Worm (Caenorhabditis elegans) whole organism, late embryonic: ENCODE data around the gene cpt-1.

ENCODE experiments used
- C08G9.2 ChIP-seq: sonication (generic microtip); optimal IDR thresholded peaks from 2 replicates; lab custom pipeline; 2016; ENCODE audit warnings: mild to moderate bottlenecking, missing genetic modification characterization, moderate library complexity, missing compliant biosample characterization
- K02D7.2 ChIP-seq: sonication (generic microtip); optimal IDR thresholded peaks from 2 replicates; lab custom pipeline; 2017; ENCODE audit warnings: mild to moderate bottlenecking, missing genetic modification characterization, missing compliant biosample characterization
- K09A11.1 ChIP-seq: sonication (generic microtip); optimal IDR thresholded peaks from 2 replicates; lab custom pipeline; 2017; ENCODE audit warnings: antibody characterized with exemption, mild to moderate bottlenecking, missing genetic modification characterization, missing compliant biosample characterization; ENCODE audit not compliant: insufficient read depth
- ahr-1 ChIP-seq: sonication (generic microtip); optimal IDR thresholded peaks from 2 replicates; lab custom pipeline; 2016; ENCODE audit warnings: missing genetic modification characterization, missing compliant biosample characterization
- ama-1 ChIP-seq: fragments of 150-350 bp; optimal IDR thresholded peaks from 2 replicates; lab custom pipeline; 2014
- ceh-18 ChIP-seq: sonication (generic microtip); optimal IDR thresholded peaks from 2 replicates; lab custom pipeline; 2016; ENCODE audit warnings: missing genetic modification characterization, missing compliant biosample characterization
- ceh-19 ChIP-seq: fragments of 200-800 bp; sonication (Bioruptor generic); optimal IDR thresholded peaks from 2 replicates; lab custom pipeline; 2018; ENCODE audit warnings: mild to moderate bottlenecking, missing genetic modification characterization, missing compliant biosample characterization
- ceh-24 ChIP-seq: sonication (generic microtip); optimal IDR thresholded peaks from 2 replicates; lab custom pipeline; 2016; ENCODE audit warnings: mild to moderate bottlenecking, missing genetic modification characterization, missing compliant biosample characterization
- ceh-31 ChIP-seq: sonication (generic microtip); optimal IDR thresholded peaks from 2 replicates; lab custom pipeline; 2016; ENCODE audit warnings: missing genetic modification characterization, missing compliant biosample characterization
- ceh-45 ChIP-seq: fragments of 200-800 bp; sonication (Bioruptor generic); IDR thresholded peaks from 2 replicates; pipeline ENCODE4 v1.3.6; 2022; ENCODE audit warnings: missing genetic modification reagents, missing genetic modification characterization, missing compliant biosample characterization
- ceh-48 ChIP-seq: sonication (generic microtip); optimal IDR thresholded peaks from 2 replicates; lab custom pipeline; 2016; ENCODE audit warnings: missing genetic modification characterization, inconsistent platforms, missing compliant biosample characterization
- che-1 ChIP-seq: sonication (generic microtip); optimal IDR thresholded peaks from 2 replicates; lab custom pipeline; 2016; ENCODE audit warnings: mild to moderate bottlenecking, missing genetic modification characterization, missing compliant biosample characterization
- dve-1 ChIP-seq: sonication (generic microtip); optimal IDR thresholded peaks from 2 replicates; lab custom pipeline; 2017; ENCODE audit warnings: antibody characterized with exemption, mild to moderate bottlenecking, missing genetic modification characterization, missing compliant biosample characterization
- elt-2 ChIP-seq: sonication (generic microtip); optimal IDR thresholded peaks from 2 replicates; lab custom pipeline; 2016; ENCODE audit warnings: missing genetic modification reagents, missing genetic modification characterization, missing compliant biosample characterization
- ets-4 ChIP-seq: sonication (generic microtip); optimal IDR thresholded peaks from 2 replicates; lab custom pipeline; 2016; ENCODE audit warnings: missing genetic modification characterization, missing compliant biosample characterization
- eyg-1 ChIP-seq: sonication (generic microtip); optimal IDR thresholded peaks from 2 replicates; lab custom pipeline; 2016; ENCODE audit warnings: missing genotype, missing genetic modification characterization, missing compliant biosample characterization
- hlh-30 ChIP-seq: sonication (generic microtip); optimal IDR thresholded peaks from 2 replicates; lab custom pipeline; 2017; ENCODE audit warnings: antibody characterized with exemption, missing genetic modification characterization, missing compliant biosample characterization; ENCODE audit not compliant: insufficient read depth
- hlh-6 ChIP-seq: sonication (generic microtip); optimal IDR thresholded peaks from 2 replicates; lab custom pipeline; 2016; ENCODE audit warnings: missing genotype, missing genetic modification characterization, missing compliant biosample characterization
- lin-11 ChIP-seq: fragments of 200-800 bp; sonication (Bioruptor generic); optimal IDR thresholded peaks from 2 replicates; lab custom pipeline; 2018; ENCODE audit warnings: mild to moderate bottlenecking, missing genetic modification characterization, missing compliant biosample characterization
- madf-2 ChIP-seq: sonication (generic microtip); optimal IDR thresholded peaks from 2 replicates; lab custom pipeline; 2017; ENCODE audit warnings: missing genetic modification characterization, missing compliant biosample characterization
- nhr-11 ChIP-seq: fragments of 150-350 bp; optimal IDR thresholded peaks from 2 replicates; lab custom pipeline; 2014; ENCODE audit warnings: missing biosample characterization, missing genetic modification characterization
- nhr-232 ChIP-seq: sonication (generic microtip); optimal IDR thresholded peaks from 2 replicates; lab custom pipeline; 2016; ENCODE audit warnings: missing genetic modification characterization, missing compliant biosample characterization
- npax-4 ChIP-seq: sonication (generic microtip); optimal IDR thresholded peaks from 2 replicates; lab custom pipeline; 2016; ENCODE audit warnings: missing genetic modification characterization, missing compliant biosample characterization
- pat-9 ChIP-seq: fragments of 200-800 bp; sonication (Bioruptor generic); optimal IDR thresholded peaks from 2 replicates; lab custom pipeline; 2018; ENCODE audit warnings: mild to moderate bottlenecking, missing genetic modification characterization, moderate library complexity, missing compliant biosample characterization
- pha-2 ChIP-seq: sonication (generic microtip); optimal IDR thresholded peaks from 2 replicates; lab custom pipeline; 2017; ENCODE audit warnings: mild to moderate bottlenecking, missing genetic modification characterization, missing compliant biosample characterization
- ref-2 ChIP-seq: sonication (generic microtip); optimal IDR thresholded peaks from 2 replicates; lab custom pipeline; 2016; ENCODE audit warnings: missing genetic modification characterization, missing compliant biosample characterization
- sox-2 ChIP-seq: fragments of 200-800 bp; sonication (Bioruptor generic); IDR thresholded peaks from 2 replicates; pipeline ENCODE4 v1.3.6; 2022; ENCODE audit warnings: missing genetic modification reagents, missing genetic modification characterization, missing compliant biosample characterization
- tbx-2 ChIP-seq: sonication (generic microtip); optimal IDR thresholded peaks from 2 replicates; lab custom pipeline; 2016; ENCODE audit warnings: missing genetic modification characterization, missing compliant biosample characterization
- tbx-7 ChIP-seq: sonication (generic microtip); optimal IDR thresholded peaks from 2 replicates; lab custom pipeline; 2016; ENCODE audit warnings: missing genotype, missing genetic modification characterization, missing compliant biosample characterization
- unc-42 ChIP-seq: sonication (generic microtip); optimal IDR thresholded peaks from 2 replicates; lab custom pipeline; 2016; ENCODE audit warnings: missing genotype, missing genetic modification characterization, missing compliant biosample characterization
- unc-86 ChIP-seq: sonication (generic microtip); optimal IDR thresholded peaks from 2 replicates; lab custom pipeline; 2016; ENCODE audit warnings: missing genetic modification characterization, missing compliant biosample characterization
- zip-5 ChIP-seq: sonication (generic microtip); optimal IDR thresholded peaks from 2 replicates; lab custom pipeline; 2016; ENCODE audit warnings: missing genetic modification characterization, missing compliant biosample characterization
- ztf-16 ChIP-seq: sonication (generic microtip); optimal IDR thresholded peaks from 2 replicates; lab custom pipeline; 2017; ENCODE audit warnings: missing genetic modification characterization, missing compliant biosample characterization

Gene cpt-1

ce11 chrII:12769947-12770346, 26.3 kb downstream of the cpt-1 start:
- TF ChIP-seq ceh-45 (GFP tag; lab: Robert Waterston, UW) (no peak), madf-2 (tag; lab: Kevin White, UChicago) (no peak), dve-1 (tag; lab: Kevin White, UChicago) (no peak), hlh-6 (tag; lab: Kevin White, UChicago) (no peak), tbx-2 (no peak), tbx-7 (tag; lab: Kevin White, UChicago) (no peak), zip-5 (tag; lab: Kevin White, UChicago) (no peak), nhr-232 (tag; lab: Kevin White, UChicago) (no peak)
- TF ChIP-seq, all 69 proteins: peak for 0

ce11 chrII:12768167-12768712, 28.0 kb downstream of the cpt-1 start, which contains the start of the genes vps-2 and tiar-2:
TSS of gene vps-2 (minus strand) at chrII:12768217.
TSS of gene tiar-2 (plus strand) at chrII:12768686.
- TF ChIP-seq ama-1 (lab: Kevin White, UChicago) (no peak), che-1 (no peak), elt-2 (tag; lab: Kevin White, UChicago) (peak; percentile 13), unc-42 (tag; lab: Kevin White, UChicago) (peak; percentile 73), ceh-48 (tag; lab: Kevin White, UChicago) (peak; percentile 59), nhr-11 (tag; lab: Kevin White, UChicago) (no peak), ztf-16 (no peak), ahr-1 (tag; lab: Kevin White, UChicago) (no peak), zip-5 (tag; lab: Kevin White, UChicago) (no peak), lin-11 (tag; lab: Kevin White, UChicago) (no peak), npax-4 (tag; lab: Kevin White, UChicago) (no peak), sox-2 (no peak)

DNA sequence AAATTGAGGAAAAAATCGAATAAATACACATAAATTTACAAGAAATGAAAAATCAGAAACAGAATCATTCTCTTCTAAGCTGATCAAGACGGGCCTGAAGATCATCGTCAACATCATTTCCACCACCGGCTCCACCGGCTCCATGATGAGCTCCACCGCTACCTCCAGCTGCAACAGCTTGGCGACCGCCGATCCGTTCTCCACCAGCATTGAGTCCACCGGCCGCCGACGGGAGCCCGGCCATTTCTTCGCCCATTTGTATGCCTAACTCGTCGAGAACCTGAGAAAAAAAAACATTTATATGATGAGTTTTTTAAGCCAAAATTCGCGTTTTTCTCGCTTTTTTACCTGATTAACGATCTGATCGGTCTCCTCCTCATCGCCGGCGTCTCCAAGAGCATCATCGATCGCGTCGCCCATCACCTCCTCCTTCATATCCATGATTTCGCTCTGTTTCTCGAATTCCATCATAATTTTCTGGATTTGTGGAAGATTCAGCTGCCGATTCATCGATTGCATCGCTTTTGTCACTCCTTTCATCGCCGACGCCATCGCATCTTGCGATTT, 28.9 kb downstream of the cpt-1 start:
- no peak for TF ChIP-seq madf-2 (tag; lab: Kevin White, UChicago)
- peak; percentile 70 for TF ChIP-seq hlh-6 (tag; lab: Kevin White, UChicago)

DNA sequence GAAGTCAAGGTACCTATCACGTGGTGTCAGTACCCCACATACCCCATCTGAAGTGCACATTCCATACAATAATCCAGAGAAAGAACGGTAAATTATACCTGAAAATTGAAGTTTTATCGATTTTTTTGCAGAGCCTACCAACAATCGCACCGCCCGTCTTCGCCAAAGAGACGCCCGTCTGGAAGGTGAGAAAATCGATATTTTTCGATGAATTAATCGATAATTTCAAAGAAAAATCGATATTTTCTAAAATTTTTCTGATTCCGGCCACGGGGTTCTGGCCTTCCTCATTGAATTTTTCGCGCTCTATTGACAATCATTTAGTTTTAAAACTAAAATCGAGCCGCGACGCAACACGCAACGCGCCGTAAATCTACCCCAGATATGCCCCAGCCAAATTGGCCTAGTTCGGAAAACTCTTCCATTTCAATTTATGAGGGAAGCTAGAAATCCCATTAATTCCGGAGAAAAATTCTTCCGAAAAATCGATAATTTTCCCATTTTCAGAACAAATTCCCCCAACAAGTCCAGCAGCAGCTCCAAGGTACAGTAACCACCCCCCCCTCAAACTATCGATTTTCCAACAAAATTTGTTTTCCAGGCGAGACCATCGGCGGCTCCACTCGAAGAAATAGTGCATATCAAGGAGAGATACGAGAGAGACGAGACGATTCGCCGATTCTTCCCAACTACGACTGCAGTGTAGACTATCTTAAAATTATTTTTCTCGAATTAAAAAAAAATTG, 29.6 kb downstream of the cpt-1 start:
- TF ChIP-seq ceh-19 (GFP tag; lab: Kevin White, UChicago) (no peak), C08G9.2 (tag; lab: Kevin White, UChicago) (no peak), K09A11.1 (tag; lab: Kevin White, UChicago) (no peak), pat-9 (no peak), eyg-1 (tag; lab: Kevin White, UChicago) (no peak), ref-2 (tag; lab: Kevin White, UChicago) (peak; percentile 5), ceh-18 (no peak), ztf-16 (no peak), hlh-30 (tag; lab: Kevin White, UChicago) (peak; percentile 30), pha-2 (no peak), dve-1 (tag; lab: Kevin White, UChicago) (no peak), ets-4 (no peak), ceh-48 (tag; lab: Kevin White, UChicago) (peak; percentile 23), ceh-24 (tag; lab: Kevin White, UChicago) (no peak)

DNA sequence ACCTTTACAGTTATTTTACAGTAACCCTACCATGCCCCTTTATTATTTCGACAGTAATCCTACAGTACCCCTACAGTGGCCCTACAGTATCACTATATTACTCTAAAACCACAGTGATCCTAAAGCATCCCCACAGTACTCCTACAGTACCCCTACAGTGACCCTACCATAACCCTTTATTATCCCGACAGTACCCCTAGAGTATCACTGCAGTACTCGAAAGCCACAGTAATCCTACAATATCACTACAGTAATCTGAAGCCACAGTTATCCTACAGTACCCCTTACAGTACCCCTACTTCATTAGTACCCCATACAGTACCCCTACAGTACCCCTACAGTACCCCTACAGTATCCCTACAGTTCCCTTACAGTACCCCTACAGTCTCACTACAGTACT, 31.8 kb downstream of the cpt-1 start:
- TF ChIP-seq ceh-31 (tag; lab: Kevin White, UChicago) (no peak), hlh-6 (tag; lab: Kevin White, UChicago) (peak; percentile 67), C08G9.2 (tag; lab: Kevin White, UChicago) (no peak), K02D7.2 (no peak), unc-86 (tag; lab: Kevin White, UChicago) (no peak)
